Worm (Caenorhabditis elegans): ENCODE data around the gene sma-9.

DNA sequence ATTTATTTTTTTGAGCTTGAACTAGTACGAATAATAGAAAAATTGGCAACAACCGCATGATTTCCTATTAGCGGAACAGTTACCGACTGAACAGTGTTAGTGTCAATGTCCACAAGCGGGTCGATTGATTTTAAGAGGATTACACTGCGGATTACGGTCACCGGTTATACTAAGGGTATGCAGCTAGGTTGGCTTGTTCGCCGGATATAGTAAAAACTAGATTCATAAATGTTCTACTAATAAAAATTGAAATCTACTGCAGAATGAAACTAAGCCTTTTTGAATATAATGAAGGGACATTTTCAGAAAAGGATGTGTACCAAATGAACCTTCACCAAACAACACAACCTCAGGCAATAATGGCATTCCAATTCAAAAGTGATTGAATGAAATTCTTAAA lies 11.5 kb upstream of the sma-9 start, which contains the start of gene R07A4.4:
- TF ChIP-seq nhr-11 (tag; optimal IDR thresholded peaks at IDR 0.05) = no peak
- no peak for TF ChIP-seq fos-1 (tag; optimal IDR thresholded peaks at IDR 0.05)
- no peak for TF ChIP-seq jun-1 (tag; optimal IDR thresholded peaks at IDR 0.05)
- no peak for TF ChIP-seq ztf-11 (tag; optimal IDR thresholded peaks at IDR 0.05)
- TF ChIP-seq hmg-1.1 (GFP tag; IDR thresholded peaks at IDR 0.05) = no peak
- TF ChIP-seq unc-39 (tag; optimal IDR thresholded peaks at IDR 0.05) = no peak
- no peak for TF ChIP-seq nhr-237 (tag; optimal IDR thresholded peaks at IDR 0.05)
